Worm (Caenorhabditis elegans) whole organism, midembryonic: ENCODE measurements around the gene nhr-59.

Experiments used
- ztf-23 ChIP-seq: fragments of 200-800 bp; sonication (Bioruptor generic); IDR thresholded peaks from 2 replicates; pipeline ENCODE4 v1.3.6; 2022; ENCODE audit warnings: missing genetic modification reagents, missing genetic modification characterization, missing compliant biosample characterization
- ztf-29 ChIP-seq: fragments of 200-800 bp; sonication (Bioruptor generic); IDR thresholded peaks from 2 replicates; pipeline ENCODE4 v1.3.6; 2022; ENCODE audit warnings: missing genetic modification reagents, missing genetic modification characterization, missing compliant biosample characterization

DNA sequence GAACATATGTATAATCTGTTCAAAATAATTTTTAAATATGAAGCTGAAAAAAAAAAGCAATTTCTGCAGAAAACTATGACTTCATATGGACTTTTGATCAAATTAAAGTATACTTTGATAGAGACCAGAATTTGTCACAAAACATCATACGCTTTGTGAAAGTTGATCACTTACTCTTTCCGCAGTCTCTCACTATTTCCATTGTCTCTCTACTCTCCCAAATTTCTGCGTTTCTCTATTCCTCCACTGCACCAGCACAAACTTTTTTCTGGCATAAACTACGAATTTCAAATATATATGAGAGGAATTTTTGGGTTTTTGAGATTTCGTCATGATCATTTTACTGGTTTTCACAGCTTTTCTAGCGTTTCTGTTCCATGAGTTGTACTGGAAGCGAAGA lies 42.2 kb downstream of the nhr-59 start, which contains the start of gene cyp-33C4:
- TF ChIP-seq ztf-29 (no peak), ztf-23 (GFP tag; lab: Robert Waterston, UW) (no peak)
